Worm (Caenorhabditis elegans): ENCODE results near the gene catp-8.

Gene catp-8

DNA sequence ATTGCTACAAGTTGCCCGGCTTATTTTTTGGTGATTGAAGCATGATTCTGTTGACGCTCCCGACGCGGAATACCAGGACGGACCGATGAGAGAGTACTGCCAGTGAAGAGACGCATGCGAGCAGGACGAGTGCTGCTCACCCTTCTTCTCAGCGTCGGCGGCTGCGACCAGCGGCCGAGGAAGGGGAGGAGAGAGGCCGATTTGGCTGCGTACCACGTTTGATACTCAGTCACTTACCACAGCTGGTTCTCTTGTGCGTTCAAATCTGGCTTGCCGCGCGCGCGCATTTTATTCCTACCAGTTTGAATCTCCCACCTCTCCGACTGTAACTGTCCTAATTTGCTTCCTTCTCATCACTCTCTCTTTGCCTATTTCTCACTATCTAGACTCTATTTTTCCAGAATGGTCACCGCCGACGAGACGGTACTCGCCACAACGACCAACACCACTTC, 45.2 kb upstream of the catp-8 start, which contains the start of gene mep-1:
Gene mep-1, plus strand, starts transcription at position 402 of the 452 bp plus-strand sequence.
- no peak for TF ChIP-seq B0035.1 (tag; optimal IDR thresholded peaks at IDR 0.05)
- TF ChIP-seq lag-1 (GFP tag; IDR thresholded peaks at IDR 0.05) = no peak
- no peak for TF ChIP-seq rpc-1 (optimal IDR thresholded peaks at IDR 0.05)
- TF ChIP-seq rpc-1 (tag; optimal IDR thresholded peaks at IDR 0.05) = no peak
- TF ChIP-seq F55B11.4 (tag; optimal IDR thresholded peaks at IDR 0.05; ENCODE audit: borderline replicate concordance, insufficient read depth) = no peak
- TF ChIP-seq lir-1 (GFP tag; conservative IDR thresholded peaks at IDR 0.05) = 0 out of 2 replicates have a peak, but pooled peaks have one; percentile 54
- TF ChIP-seq tbx-9 (tag; optimal IDR thresholded peaks at IDR 0.05; ENCODE audit: borderline replicate concordance) = no peak
- TF ChIP-seq hmg-20 (GFP tag; IDR thresholded peaks at IDR 0.05) = no peak
- TF ChIP-seq tlf-1 (GFP tag; optimal IDR thresholded peaks at IDR 0.05) = no peak
- no peak for TF ChIP-seq ztf-22 (GFP tag; optimal IDR thresholded peaks at IDR 0.05)
- no peak for TF ChIP-seq bed-2 (GFP tag; IDR thresholded peaks at IDR 0.05)
- no peak for TF ChIP-seq D2030.7 (GFP tag; IDR thresholded peaks at IDR 0.05)
- peak; percentile 8 for TF ChIP-seq athp-1 (tag; optimal IDR thresholded peaks at IDR 0.05)
- TF ChIP-seq die-1 (tag; optimal IDR thresholded peaks at IDR 0.05) = no peak
- TF ChIP-seq egl-18 (GFP tag; IDR thresholded peaks at IDR 0.05) = no peak
- TF ChIP-seq ZK185.1 (tag; optimal IDR thresholded peaks at IDR 0.05; ENCODE audit: poor library complexity, severe bottlenecking) = no peak
- TF ChIP-seq snpc-1.1 (tag; optimal IDR thresholded peaks at IDR 0.05; ENCODE audit: insufficient read depth) = no peak
- TF ChIP-seq ccch-3 (GFP tag; optimal IDR thresholded peaks at IDR 0.05) = no peak
- TF ChIP-seq bed-1 (GFP tag; IDR thresholded peaks at IDR 0.05) = no peak
- TF ChIP-seq Y53G8AR.9 (GFP tag; conservative IDR thresholded peaks at IDR 0.05) = no peak
- TF ChIP-seq him-1 (tag; optimal IDR thresholded peaks at IDR 0.05) = no peak
- TF ChIP-seq cebp-2 (GFP tag; IDR thresholded peaks at IDR 0.05) = no peak
- no peak for TF ChIP-seq rec-8 (tag; optimal IDR thresholded peaks at IDR 0.05)
- peak; percentile 60 for TF ChIP-seq attf-3 (GFP tag; conservative IDR thresholded peaks at IDR 0.05)
- TF ChIP-seq B0019.2 (GFP tag; conservative IDR thresholded peaks at IDR 0.05) = no peak
- TF ChIP-seq lin-35 (GFP tag; optimal IDR thresholded peaks at IDR 0.05) = peak in 1 of 3 experiments; percentile 5
- no peak for TF ChIP-seq C06A6.2 (GFP tag; conservative IDR thresholded peaks at IDR 0.05)
- peak; percentile 14 for TF ChIP-seq lin-40 (tag; optimal IDR thresholded peaks at IDR 0.05)
- no peak for TF ChIP-seq mes-4 (tag; optimal IDR thresholded peaks at IDR 0.05)
- no peak for TF ChIP-seq ztf-3 (GFP tag; optimal IDR thresholded peaks at IDR 0.05)
- peak; percentile 50 for TF ChIP-seq K12H6.12 (tag; optimal IDR thresholded peaks at IDR 0.05)
- TF ChIP-seq madf-8 (GFP tag; conservative IDR thresholded peaks at IDR 0.05) = no peak
- TF ChIP-seq Y53F4B.3 (GFP tag; IDR thresholded peaks at IDR 0.05) = no peak
- no peak for TF ChIP-seq atf-7 (tag; optimal IDR thresholded peaks at IDR 0.05)
- TF ChIP-seq mcd-1 (GFP tag; IDR thresholded peaks at IDR 0.05) = peak; percentile 63
- no peak for TF ChIP-seq tbp1 (GFP tag; optimal IDR thresholded peaks at IDR 0.05)
- no peak for TF ChIP-seq madf-3 (GFP tag; IDR thresholded peaks at IDR 0.05)
- TF ChIP-seq attf-5 (GFP tag; optimal IDR thresholded peaks at IDR 0.05) = peak; percentile 62
- TF ChIP-seq T26A5.8 (tag; optimal IDR thresholded peaks at IDR 0.05) = no peak
- TF ChIP-seq akir-1 (GFP tag; optimal IDR thresholded peaks at IDR 0.05) = no peak
- peak; percentile 1 for TF ChIP-seq mxl-1 (tag; optimal IDR thresholded peaks at IDR 0.05)
- no peak for TF ChIP-seq mel-28 (tag; optimal IDR thresholded peaks at IDR 0.05; ENCODE audit: borderline replicate concordance)
- peak; percentile 98 for TF ChIP-seq zfh-2 (GFP tag; conservative IDR thresholded peaks at IDR 0.05)
- no peak for TF ChIP-seq sdz-38 (tag; optimal IDR thresholded peaks at IDR 0.05)
- TF ChIP-seq pbrm-1 (GFP tag; IDR thresholded peaks at IDR 0.05) = peak; percentile 19; the same call in 1 of the 2 replicates
- TF ChIP-seq C17E4.6 (GFP tag; IDR thresholded peaks at IDR 0.05) = no peak
- peak; percentile 13; the same call in 1 of the 2 replicates for TF ChIP-seq dox-1 (GFP tag; IDR thresholded peaks at IDR 0.05)
- no peak for TF ChIP-seq Y95B8A.8 (GFP tag; IDR thresholded peaks at IDR 0.05)
- no peak for TF ChIP-seq ztf-6 (GFP tag; IDR thresholded peaks at IDR 0.05)

Data from whole organism, young adult.